Worm (Caenorhabditis elegans) whole organism, midembryonic: ENCODE data around the gene sdz-21.
A peak's percentile ranks its signal among the peaks of the same experiment; 100 is the strongest.

Experiments
- T22C8.4 ChIP-seq: fragments of 200-800 bp; sonication (Bioruptor generic); IDR thresholded peaks from 2 replicates; pipeline ENCODE4 v1.3.6; 2022; ENCODE audit warnings: missing genetic modification characterization, missing compliant biosample characterization
- cog-1 ChIP-seq: sonication (generic microtip); optimal IDR thresholded peaks from 2 replicates; lab custom pipeline; 2016; ENCODE audit warnings: missing genetic modification characterization, missing compliant biosample characterization
- flt-1 ChIP-seq: fragments of 200-800 bp; sonication (Bioruptor generic); IDR thresholded peaks from 2 replicates; pipeline ENCODE4 v1.3.6; 2022; ENCODE audit warnings: missing genetic modification characterization, missing compliant biosample characterization
- med-1 ChIP-seq: sonication (generic microtip); optimal IDR thresholded peaks from 2 replicates; lab custom pipeline; 2017; ENCODE audit warnings: missing genetic modification characterization, mild to moderate bottlenecking, missing compliant biosample characterization, antibody characterized with exemption, missing genetic modification reagents; ENCODE audit not compliant: insufficient read depth
- ref-1 ChIP-seq: fragments of 200-800 bp; sonication (Bioruptor generic); conservative IDR thresholded peaks from 2 replicates; pipeline ENCODE4 v1.3.6; 2022; ENCODE audit warnings: missing genetic modification reagents, missing genetic modification characterization, missing compliant biosample characterization
- tab-1 ChIP-seq: fragments of 200-800 bp; sonication (Bioruptor generic); IDR thresholded peaks from 2 replicates; pipeline ENCODE4 v1.3.6; 2022; ENCODE audit warnings: missing genetic modification characterization, missing compliant biosample characterization
- ztf-29 ChIP-seq: fragments of 200-800 bp; sonication (Bioruptor generic); IDR thresholded peaks from 2 replicates; pipeline ENCODE4 v1.3.6; 2022; ENCODE audit warnings: missing genetic modification reagents, missing genetic modification characterization, missing compliant biosample characterization

DNA sequence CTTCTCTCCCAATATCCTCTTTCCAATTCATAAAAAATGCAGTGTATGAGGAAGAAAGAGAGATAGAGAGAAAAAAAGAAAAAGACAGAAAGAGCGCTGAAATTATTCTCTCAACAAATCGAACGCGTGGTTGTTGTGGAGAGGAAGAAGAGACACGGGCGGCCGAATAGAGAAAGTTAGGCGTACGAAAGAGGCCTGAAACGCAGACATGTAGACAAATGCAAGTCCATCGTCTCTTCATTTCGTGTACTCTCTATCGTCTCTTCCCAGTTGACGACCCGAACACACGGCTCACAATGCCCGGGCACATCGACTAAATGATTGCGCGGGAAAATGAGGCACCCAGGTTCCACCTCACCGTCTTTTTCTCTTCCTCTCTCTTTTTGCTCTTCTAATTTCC lies 35.6 kb downstream of the sdz-21 start:
- TF ChIP-seq flt-1 (GFP tag; lab: Robert Waterston, UW) = no peak
- TF ChIP-seq cog-1 = peak; percentile 53
- TF ChIP-seq med-1 (GFP tag; lab: Kevin White, UChicago) = no peak
- no peak for TF ChIP-seq ref-1 (GFP tag; lab: Robert Waterston, UW)
- TF ChIP-seq ztf-29 (GFP tag; lab: Robert Waterston, UW) = no peak
- no peak for TF ChIP-seq tab-1 (GFP tag; lab: Robert Waterston, UW)
- no peak for TF ChIP-seq T22C8.4
